Worm (Caenorhabditis elegans): ENCODE results near the gene mrps-28.

- TF ChIP-seq snu-23 (GFP tag; optimal IDR thresholded peaks at IDR 0.05) (peak; percentile 74), grh-1 (GFP tag; IDR thresholded peaks at IDR 0.05) (no peak)
Measured at ce11 chrV:19643903-19644302, at the start of gene mrps-28, which contains the start of gene Y43F8C.7.
